Fruit fly (Drosophila melanogaster) whole organism, prepupa: ENCODE data around the gene CG5973.
A peak's percentile ranks its signal among the peaks of the same experiment; 100 is the strongest.

Experiments
- Blimp-1 ChIP-seq: fragments of 200-800 bp; sonication (Bioruptor generic); optimal IDR thresholded peaks from 3 replicates; lab custom pipeline; 2017; ENCODE audit warnings: missing biosample characterization, missing genetic modification characterization, mild to moderate bottlenecking, moderate library complexity, missing genetic modification reagents
- CG10631 ChIP-seq: fragments of 200-800 bp; sonication (Bioruptor generic); optimal IDR thresholded peaks from 2 replicates; lab custom pipeline; 2016; ENCODE audit warnings: missing biosample characterization, missing genetic modification characterization
- CG10669 ChIP-seq: fragments of 200-800 bp; sonication (Bioruptor generic); optimal IDR thresholded peaks from 3 replicates; lab custom pipeline; 2018; ENCODE audit warnings: missing biosample characterization, mild to moderate bottlenecking, missing genetic modification characterization, moderate library complexity
- CG11294 ChIP-seq: fragments of 200-800 bp; sonication (Bioruptor generic); IDR thresholded peaks from 2 replicates; pipeline ENCODE4 v1.3.6; 2022; ENCODE audit warnings: missing biosample characterization, missing genetic modification characterization
- CG11762 ChIP-seq: fragments of 200-800 bp; sonication (Bioruptor generic); optimal IDR thresholded peaks from 3 replicates; lab custom pipeline; 2016; ENCODE audit warnings: missing biosample characterization, missing genetic modification characterization; ENCODE audit not compliant: insufficient read depth
- CG15336 ChIP-seq: fragments of 200-800 bp; sonication (Bioruptor generic); IDR thresholded peaks from 2 replicates; pipeline ENCODE4 v1.3.6; 2022; ENCODE audit warnings: missing biosample characterization, missing genetic modification characterization
- CG1621 ChIP-seq: fragments of 200-800 bp; sonication (Bioruptor generic); optimal IDR thresholded peaks from 3 replicates; lab custom pipeline; 2018; ENCODE audit warnings: missing biosample characterization, mild to moderate bottlenecking, missing genetic modification characterization
- CG3032 ChIP-seq: fragments of 200-800 bp; optimal IDR thresholded peaks from 2 replicates; lab custom pipeline; 2019; ENCODE audit warnings: missing biosample characterization, mild to moderate bottlenecking, missing genetic modification characterization, moderate library complexity
- CG31627 ChIP-seq: fragments of 200-800 bp; sonication (Bioruptor generic); optimal IDR thresholded peaks from 3 replicates; lab custom pipeline; 2016; ENCODE audit warnings: missing biosample characterization, missing genetic modification characterization
- CG32006 ChIP-seq: fragments of 200-800 bp; sonication (Bioruptor generic); optimal IDR thresholded peaks from 3 replicates; lab custom pipeline; 2017; ENCODE audit warnings: missing biosample characterization, mild to moderate bottlenecking, missing genetic modification characterization
- CG34406 ChIP-seq: fragments of 200-800 bp; sonication (Bioruptor generic); optimal IDR thresholded peaks from 3 replicates; lab custom pipeline; 2016; ENCODE audit warnings: missing biosample characterization, missing genetic modification characterization
- CG3919 ChIP-seq: fragments of 200-800 bp; sonication (Bioruptor generic); optimal IDR thresholded peaks from 3 replicates; lab custom pipeline; 2016; ENCODE audit warnings: missing biosample characterization, missing genetic modification characterization
- CG6163 ChIP-seq: fragments of 200-800 bp; sonication (Bioruptor generic); IDR thresholded peaks from 3 replicates; pipeline ENCODE4 v1.3.6; 2022; ENCODE audit warnings: missing biosample characterization, missing genetic modification characterization
- CG6276 ChIP-seq: fragments of 200-800 bp; sonication (Bioruptor generic); optimal IDR thresholded peaks from 2 replicates; lab custom pipeline; 2017; ENCODE audit warnings: missing biosample characterization, mild to moderate bottlenecking, missing genetic modification characterization
- CG6792 ChIP-seq: fragments of 200-800 bp; sonication (Bioruptor generic); optimal IDR thresholded peaks from 3 replicates; lab custom pipeline; 2016; ENCODE audit warnings: missing biosample characterization, missing genetic modification characterization
- CG6808 ChIP-seq: fragments of 200-800 bp; sonication (Bioruptor generic); optimal IDR thresholded peaks from 3 replicates; lab custom pipeline; 2017; ENCODE audit warnings: missing biosample characterization, missing genetic modification characterization, mild to moderate bottlenecking, moderate library complexity, missing genetic modification reagents
- CG6854 ChIP-seq: fragments of 200-800 bp; sonication (Bioruptor generic); optimal IDR thresholded peaks from 2 replicates; lab custom pipeline; 2017; ENCODE audit warnings: missing biosample characterization, mild to moderate bottlenecking, missing genetic modification characterization
- CG8119 ChIP-seq: fragments of 200-800 bp; sonication (Bioruptor generic); IDR thresholded peaks from 3 replicates; pipeline ENCODE4 v1.3.6; 2022; ENCODE audit warnings: missing biosample characterization, missing genetic modification characterization
- CG9139 ChIP-seq: fragments of 200-800 bp; sonication (Bioruptor generic); optimal IDR thresholded peaks from 3 replicates; lab custom pipeline; 2017; ENCODE audit warnings: missing biosample characterization, mild to moderate bottlenecking, missing genetic modification characterization
- Eip78C ChIP-seq: fragments of 200-800 bp; sonication (Bioruptor generic); peaks from one replicate; lab custom pipeline; 2016; ENCODE audit warnings: missing biosample characterization, missing genetic modification characterization
- Ets96B ChIP-seq: fragments of 200-800 bp; optimal IDR thresholded peaks from 2 replicates; lab custom pipeline; 2019; ENCODE audit warnings: missing biosample characterization, mild to moderate bottlenecking, missing genetic modification characterization, moderate library complexity
- Gug ChIP-seq: fragments of 200-800 bp; sonication (Bioruptor generic); IDR thresholded peaks from 2 replicates; pipeline ENCODE4 v1.3.6; 2022; ENCODE audit warnings: missing biosample characterization, missing genetic modification characterization
- Hr39 ChIP-seq: fragments of 200-800 bp; sonication (Bioruptor generic); optimal IDR thresholded peaks from 2 replicates; lab custom pipeline; 2016; ENCODE audit warnings: missing biosample characterization, missing genetic modification characterization
- Hr4 ChIP-seq: fragments of 200-800 bp; sonication (Bioruptor generic); optimal IDR thresholded peaks from 3 replicates; lab custom pipeline; 2016; ENCODE audit warnings: missing biosample characterization, missing genetic modification characterization
- Lpt ChIP-seq: fragments of 200-800 bp; sonication (Bioruptor generic); optimal IDR thresholded peaks from 3 replicates; lab custom pipeline; 2016; ENCODE audit warnings: missing biosample characterization, missing genetic modification characterization
- OdsH ChIP-seq: fragments of 200-800 bp; sonication (Bioruptor generic); optimal IDR thresholded peaks from 3 replicates; lab custom pipeline; 2016; ENCODE audit warnings: missing biosample characterization, missing genetic modification characterization
- Sox102F ChIP-seq: fragments of 200-800 bp; sonication (Bioruptor generic); optimal IDR thresholded peaks from 2 replicates; lab custom pipeline; 2016; ENCODE audit warnings: missing biosample characterization, mild to moderate bottlenecking, missing genetic modification characterization
- Sox15 ChIP-seq: fragments of 200-800 bp; sonication (Bioruptor generic); optimal IDR thresholded peaks from 3 replicates; lab custom pipeline; 2016; ENCODE audit warnings: missing biosample characterization, missing genetic modification characterization
- acj6 ChIP-seq: fragments of 200-800 bp; sonication (Bioruptor generic); optimal IDR thresholded peaks from 3 replicates; lab custom pipeline; 2016; ENCODE audit warnings: missing biosample characterization, missing genetic modification characterization
- cyc ChIP-seq: fragments of 200-800 bp; sonication (Bioruptor generic); optimal IDR thresholded peaks from 3 replicates; lab custom pipeline; 2016; ENCODE audit warnings: missing biosample characterization, missing genetic modification characterization
- eg ChIP-seq: fragments of 200-800 bp; sonication (Bioruptor generic); IDR thresholded peaks from 3 replicates; pipeline ENCODE4 v1.3.6; 2022; ENCODE audit warnings: missing biosample characterization, missing genetic modification characterization
- esn ChIP-seq: fragments of 200-800 bp; sonication (Bioruptor generic); optimal IDR thresholded peaks from 2 replicates; lab custom pipeline; 2016; ENCODE audit warnings: missing biosample characterization, mild to moderate bottlenecking, missing genetic modification characterization, moderate library complexity
- fd59A ChIP-seq: fragments of 200-800 bp; sonication (Bioruptor generic); optimal IDR thresholded peaks from 2 replicates; lab custom pipeline; 2017; ENCODE audit warnings: missing biosample characterization, mild to moderate bottlenecking, missing genetic modification characterization, missing genetic modification reagents
- lz ChIP-seq: fragments of 200-800 bp; sonication (Bioruptor generic); optimal IDR thresholded peaks from 3 replicates; lab custom pipeline; 2016; ENCODE audit warnings: missing biosample characterization, missing genetic modification characterization
- salr ChIP-seq, 2 experiments: fragments of 200-800 bp; sonication (Bioruptor generic); optimal IDR thresholded peaks; 3 replicates each; lab custom pipeline; 2016 to 2018; ENCODE audit warnings: missing biosample characterization in 2 of 2, missing genetic modification characterization in 2 of 2, mild to moderate bottlenecking in 1 of 2
- ss ChIP-seq, 2 experiments: fragments of 200-800 bp; sonication (Bioruptor generic); optimal IDR thresholded peaks; 2 replicates in 1 of 2; 3 replicates in 1 of 2; lab custom pipeline; 2017 to 2018; ENCODE audit warnings: mild to moderate bottlenecking in 2 of 2, missing biosample characterization in 2 of 2, missing genetic modification characterization in 2 of 2, moderate library complexity in 1 of 2
- svp ChIP-seq: fragments of 200-800 bp; sonication (Bioruptor generic); peaks from one replicate; lab custom pipeline; 2016; ENCODE audit warnings: missing biosample characterization, missing genetic modification characterization
- topi ChIP-seq: fragments of 200-800 bp; sonication (Bioruptor generic); optimal IDR thresholded peaks from 3 replicates; lab custom pipeline; 2016; ENCODE audit warnings: missing biosample characterization, missing genetic modification characterization
- vri ChIP-seq: fragments of 200-800 bp; sonication (Bioruptor generic); optimal IDR thresholded peaks from 3 replicates; lab custom pipeline; 2016; ENCODE audit warnings: missing biosample characterization, mild to moderate bottlenecking, missing genetic modification characterization

Gene CG5973

dm6 chr2L:7473248-7473647 is 36.0 kb downstream of the CG5973 start:
- TF ChIP-seq CG3032 (no peak), topi (no peak), fd59A (GFP tag; lab: Kevin White, UChicago) (no peak), Gug (GFP tag; lab: Robert Waterston, UW) (no peak)

dm6 chr2L:7474404-7474803 is 37.1 kb downstream of the CG5973 start, which contains the start of gene CG6441:
TSS of gene CG6441 (plus strand) at chr2L:7474704.
- TF ChIP-seq CG11762 (GFP tag; lab: Kevin White, UChicago) (no peak), Blimp-1 (GFP tag; lab: Kevin White, UChicago) (no peak), CG34406 (GFP tag; lab: Kevin White, UChicago) (no peak), CG32006 (GFP tag; lab: Kevin White, UChicago) (no peak), CG6792 (GFP tag; lab: Kevin White, UChicago) (no peak), lz (no peak), svp (GFP tag; lab: Kevin White, UChicago) (no peak), CG9139 (no peak), Gug (GFP tag; lab: Robert Waterston, UW) (no peak), salr (GFP tag; optimal IDR thresholded peaks at IDR 0.05; lab: Kevin White, UChicago) (no peak), eg (GFP tag; lab: Robert Waterston, UW) (no peak), Hr39 (GFP tag; lab: Kevin White, UChicago) (no peak), CG6854 (GFP tag; lab: Kevin White, UChicago) (no peak), vri (no peak), Lpt (GFP tag; lab: Kevin White, UChicago) (no peak), CG6808 (no peak), cyc (GFP tag; lab: Kevin White, UChicago) (no peak), CG11294 (GFP tag; lab: Robert Waterston, UW) (no peak), CG10669 (GFP tag; lab: Kevin White, UChicago) (no peak)

dm6 chr2L:7486222-7486621 is 48.9 kb downstream of the CG5973 start:
- no peak for TF ChIP-seq CG6163 (GFP tag; lab: Robert Waterston, UW)
- TF ChIP-seq Sox102F: peak; percentile 38
- peak; percentile 28 for TF ChIP-seq esn (GFP tag; lab: Kevin White, UChicago)
- TF ChIP-seq CG31627 (GFP tag; lab: Kevin White, UChicago): no peak

- TF ChIP-seq CG31627 (GFP tag; lab: Kevin White, UChicago): no peak
- TF ChIP-seq OdsH (GFP tag; lab: Kevin White, UChicago): peak; percentile 39
- peak; percentile 65 for TF ChIP-seq Eip78C
- peak; percentile 11 for TF ChIP-seq CG6276 (GFP tag; lab: Kevin White, UChicago)
- TF ChIP-seq CG10631 (GFP tag; lab: Kevin White, UChicago): peak; percentile 34
- peak; percentile 10 for TF ChIP-seq CG3919
- TF ChIP-seq eg (GFP tag; lab: Robert Waterston, UW): peak; percentile 72
- peak; percentile 55 for TF ChIP-seq CG11294 (GFP tag; lab: Robert Waterston, UW)
- TF ChIP-seq CG3032: peak; percentile 19
- peak; percentile 67 for TF ChIP-seq CG8119 (GFP tag; lab: Robert Waterston, UW)
- peak; percentile 26 for TF ChIP-seq Lpt (GFP tag; lab: Kevin White, UChicago)
- no peak for TF ChIP-seq CG1621
- TF ChIP-seq acj6 (GFP tag; lab: Kevin White, UChicago): peak; percentile 17
- TF ChIP-seq Hr4: peak; percentile 51
- peak; percentile 66 for TF ChIP-seq CG6163 (GFP tag; lab: Robert Waterston, UW)
- TF ChIP-seq CG32006 (GFP tag; lab: Kevin White, UChicago): peak; percentile 65
- no peak for TF ChIP-seq CG34406 (GFP tag; lab: Kevin White, UChicago)
- TF ChIP-seq CG15336: peak; percentile 71
- TF ChIP-seq svp (GFP tag; lab: Kevin White, UChicago): peak; percentile 54
- no peak for TF ChIP-seq CG9139
- peak; percentile 20 for TF ChIP-seq Sox15 (GFP tag; lab: Kevin White, UChicago)
- TF ChIP-seq CG10669 (GFP tag; lab: Kevin White, UChicago): no peak
- no peak for TF ChIP-seq fd59A (GFP tag; lab: Kevin White, UChicago)
- peak; percentile 31 for TF ChIP-seq Ets96B (tag; lab: Kevin White, UChicago)
- no peak for TF ChIP-seq ss (GFP tag; optimal IDR thresholded peaks at IDR 0.05; lab: Kevin White, UChicago)
Observed at dm6 chr2L:7491902-7492301, 54.6 kb downstream of the CG5973 start.
